Fruit fly (Drosophila melanogaster): Measurements from ENCODE around the gene hoe2.

hoe2 gene

DNA sequence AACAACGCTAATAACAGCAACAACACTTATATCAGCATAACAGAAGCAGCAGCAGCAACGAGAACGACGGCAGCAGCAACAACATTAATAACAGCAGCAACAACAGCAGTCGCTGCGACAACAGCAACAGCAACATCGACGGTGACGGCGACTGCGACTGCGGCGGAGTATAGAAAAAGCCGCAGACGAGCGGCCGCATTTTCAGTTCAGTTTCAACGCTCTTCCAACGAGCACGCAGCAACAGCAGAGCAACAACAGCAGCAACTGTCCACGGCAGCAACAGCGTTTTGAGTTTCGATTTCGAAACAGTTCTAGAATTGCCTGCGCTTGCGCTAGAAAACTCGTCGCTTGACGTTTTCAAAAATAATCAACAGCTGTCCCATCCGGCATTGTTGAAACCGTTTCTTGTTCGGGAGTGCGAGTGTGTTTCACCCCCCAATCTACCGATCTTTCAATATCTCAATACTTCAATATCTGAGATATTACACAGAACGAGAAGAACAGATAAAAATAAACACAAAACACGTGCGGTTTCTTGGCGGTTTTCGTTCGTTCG is 44.3 kb downstream of the hoe2 start, which contains the start of gene CG3036 (continued):
- TF ChIP-seq CG4854 (GFP tag; optimal IDR thresholded peaks at IDR 0.05) (no peak), crp (GFP tag; optimal IDR thresholded peaks at IDR 0.05) (peak in 1 of 2 experiments; percentile 44), Lim3 (GFP tag; IDR thresholded peaks at IDR 0.05) (no peak), stwl (tag; optimal IDR thresholded peaks at IDR 0.05) (peak; percentile 36), ham (GFP tag; IDR thresholded peaks at IDR 0.05) (no peak), sima (GFP tag; optimal IDR thresholded peaks at IDR 0.05) (no peak), Jarid2 (GFP tag; optimal IDR thresholded peaks at IDR 0.05) (peak; percentile 99), CG9876 (GFP tag; optimal IDR thresholded peaks at IDR 0.05) (no peak), CG12744 (GFP tag; optimal IDR thresholded peaks at IDR 0.05) (no peak), ac (GFP tag; optimal IDR thresholded peaks at IDR 0.05) (peak; percentile 49), CG9215 (GFP tag; IDR thresholded peaks at IDR 0.05) (no peak), pho (GFP tag; optimal IDR thresholded peaks at IDR 0.05) (no peak), pnt (GFP tag; optimal IDR thresholded peaks at IDR 0.05) (no peak), CG34224 (GFP tag; IDR thresholded peaks at IDR 0.05; ENCODE audit: partially characterized antibody) (peak; percentile 57; the same call in 2 of the 3 replicates), CG7928 (GFP tag; optimal IDR thresholded peaks at IDR 0.05) (no peak), CG13296 (GFP tag; optimal IDR thresholded peaks at IDR 0.05) (peak; percentile 47), nau (GFP tag; optimal IDR thresholded peaks at IDR 0.05) (peak; percentile 81), CG32532 (GFP tag; IDR thresholded peaks at IDR 0.05) (no peak), CG2875 (GFP tag; optimal IDR thresholded peaks at IDR 0.05) (peak; percentile 15), esg (GFP tag; conservative IDR thresholded peaks at IDR 0.05) (no peak), sd (tag; optimal IDR thresholded peaks at IDR 0.05) (peak; percentile 62), disco-r (GFP tag; optimal IDR thresholded peaks at IDR 0.05) (no peak), Rx (GFP tag; IDR thresholded peaks at IDR 0.05) (no peak), Xbp1 (GFP tag; optimal IDR thresholded peaks at IDR 0.05) (no peak), CG1792 (GFP tag; optimal IDR thresholded peaks at IDR 0.05) (no peak), CG10543 (GFP tag; optimal IDR thresholded peaks at IDR 0.05) (peak; percentile 70), CG6175 (GFP tag; IDR thresholded peaks at IDR 0.05) (no peak), CG2199 (GFP tag; IDR thresholded peaks at IDR 0.05) (peak; percentile 92), CG4424 (GFP tag; optimal IDR thresholded peaks at IDR 0.05) (peak; percentile 5), CG16779 (GFP tag; IDR thresholded peaks at IDR 0.05) (peak; percentile 67; the same call in 1 of the 2 replicates), CG13123 (GFP tag; optimal IDR thresholded peaks at IDR 0.05) (no peak), Optix (GFP tag; IDR thresholded peaks at IDR 0.05) (no peak), CG6254 (GFP tag; optimal IDR thresholded peaks at IDR 0.05) (no peak), Myb (GFP tag; optimal IDR thresholded peaks at IDR 0.05) (peak; percentile 6), gfzf (GFP tag; optimal IDR thresholded peaks at IDR 0.05) (no peak), mld (GFP tag; IDR thresholded peaks at IDR 0.05; ENCODE audit: partially characterized antibody) (peak; percentile 60; the same call in 2 of the 3 replicates), scrt (GFP tag; optimal IDR thresholded peaks at IDR 0.05) (peak; percentile 88), klu (GFP tag; IDR thresholded peaks at IDR 0.05) (no peak), dpn (GFP tag; optimal IDR thresholded peaks at IDR 0.05) (no peak), Scr (GFP tag; IDR thresholded peaks at IDR 0.05; ENCODE audit: partially characterized antibody) (no peak; the same call in 1 of the 2 replicates), CG15011 (GFP tag; optimal IDR thresholded peaks at IDR 0.05) (no peak), chif (GFP tag; optimal IDR thresholded peaks at IDR 0.05) (no peak), CG6813 (GFP tag; optimal IDR thresholded peaks at IDR 0.05) (no peak), Dek (tag; optimal IDR thresholded peaks at IDR 0.05) (no peak), CG2116 (GFP tag; optimal IDR thresholded peaks at IDR 0.05) (no peak), CG9817 (tag; optimal IDR thresholded peaks at IDR 0.05) (no peak), Ets65A (GFP tag) (no peak), CG17385 (GFP tag; optimal IDR thresholded peaks at IDR 0.05) (peak; percentile 11), onecut (GFP tag; IDR thresholded peaks at IDR 0.05) (peak; percentile 75), gro (GFP tag; optimal IDR thresholded peaks at IDR 0.05) (peak; percentile 68)

Data from whole organism, embryonic.